Worm (Caenorhabditis elegans): ENCODE results near the gene lev-9.

- TF ChIP-seq him-1 (tag; optimal IDR thresholded peaks at IDR 0.05) (no peak), W03F9.2 (tag; optimal IDR thresholded peaks at IDR 0.05) (no peak)
Observed at ce11 chrX:6333998-6334397, 42.5 kb upstream of the lev-9 start, which contains the start of gene col-171.
